Worm (Caenorhabditis elegans) whole organism, L1 larva: ENCODE measurements around the gene fbxa-37.

Experiments used
- elt-2 ChIP-seq: sonication (generic microtip); optimal IDR thresholded peaks from 2 replicates; lab custom pipeline; 2016; ENCODE audit warnings: missing genetic modification characterization, mild to moderate bottlenecking, inconsistent platforms, missing compliant biosample characterization, missing genetic modification reagents
- jun-1 ChIP-seq: fragments of 150-350 bp; optimal IDR thresholded peaks from 2 replicates; lab custom pipeline; 2014; ENCODE audit warnings: missing biosample characterization, missing genetic modification reagents, missing genetic modification characterization
- lin-15B ChIP-seq: fragments of 150-350 bp; sonication (generic microtip); optimal IDR thresholded peaks from 3 replicates; lab custom pipeline; 2014; ENCODE audit warnings: missing biosample characterization, missing genetic modification characterization
- mab-9 ChIP-seq: fragments of 200-800 bp; sonication (Bioruptor generic); IDR thresholded peaks from 2 replicates; pipeline ENCODE4 v1.3.6; 2022; ENCODE audit warnings: missing genetic modification reagents, missing genetic modification characterization, missing compliant biosample characterization
- nhr-76 ChIP-seq: sonication (generic microtip); optimal IDR thresholded peaks from 2 replicates; lab custom pipeline; 2017; ENCODE audit warnings: missing biosample characterization, missing genetic modification characterization
- rnt-1 ChIP-seq: sonication (generic microtip); optimal IDR thresholded peaks from 2 replicates; lab custom pipeline; 2016; ENCODE audit warnings: mild to moderate bottlenecking, missing genetic modification characterization, moderate library complexity, missing compliant biosample characterization
- unc-130 ChIP-seq: fragments of 150-350 bp; optimal IDR thresholded peaks from 2 replicates; lab custom pipeline; 2017; ENCODE audit warnings: missing biosample characterization, missing genetic modification characterization, inconsistent platforms
- unc-62 ChIP-seq: fragments of 150-350 bp; optimal IDR thresholded peaks from 2 replicates; lab custom pipeline; 2014; ENCODE audit warnings: missing biosample characterization, missing genetic modification reagents, missing genetic modification characterization

DNA sequence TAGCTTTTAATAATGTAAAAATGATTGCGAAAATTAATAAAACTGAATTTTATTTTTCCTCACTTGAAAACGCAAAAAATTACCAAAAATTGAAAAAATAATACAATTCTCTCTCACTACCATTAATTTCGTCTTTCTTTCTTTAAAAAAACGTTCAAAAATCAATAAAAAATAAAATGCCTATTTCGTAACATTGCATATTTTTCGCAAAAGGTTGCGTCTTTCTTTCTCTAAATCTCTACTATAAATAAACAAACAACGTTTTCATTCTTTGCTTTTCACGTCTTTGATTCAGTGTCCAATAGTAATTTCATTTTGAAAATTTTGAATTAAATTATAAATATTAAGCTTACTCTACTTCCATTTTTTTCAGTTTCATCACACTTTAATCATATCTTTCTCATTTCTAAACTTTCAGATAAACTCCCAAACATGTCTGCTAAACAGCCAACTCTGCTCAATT, at the start of gene fbxa-37:
- no peak for TF ChIP-seq unc-130
- TF ChIP-seq jun-1 (tag; lab: Kevin White, UChicago) = no peak
- no peak for TF ChIP-seq unc-62 (GFP tag; lab: Kevin White, UChicago)
- TF ChIP-seq rnt-1 (tag; lab: Kevin White, UChicago) = no peak
- no peak for TF ChIP-seq nhr-76 (tag; lab: Kevin White, UChicago)
- no peak for TF ChIP-seq lin-15B (tag; lab: Kevin White, UChicago)
- TF ChIP-seq mab-9 (GFP tag; lab: Robert Waterston, UW) = no peak
- TF ChIP-seq elt-2 (tag; lab: Kevin White, UChicago) = peak; percentile 2
